Fruit fly (Drosophila melanogaster): ENCODE results near the gene Tsp5D.

The Tsp5D gene

dm6 chrX:6024638-6025037 is 50.0 kb downstream of the Tsp5D start (continued):
- TF ChIP-seq CG11762 (GFP tag; optimal IDR thresholded peaks at IDR 0.05; ENCODE audit: insufficient read depth): peak; percentile 35
- TF ChIP-seq Eip75B (GFP tag; optimal IDR thresholded peaks at IDR 0.05): peak; percentile 44
- peak; percentile 66 for TF ChIP-seq pdm3 (GFP tag; optimal IDR thresholded peaks at IDR 0.05)
- peak in 1 of 2 experiments; percentile 66 for TF ChIP-seq ss (GFP tag; optimal IDR thresholded peaks at IDR 0.05)
- TF ChIP-seq CG11294 (GFP tag; IDR thresholded peaks at IDR 0.05): no peak
- peak; percentile 77 for TF ChIP-seq cyc (GFP tag; optimal IDR thresholded peaks at IDR 0.05)
- peak; percentile 59 for TF ChIP-seq CG1621 (tag; optimal IDR thresholded peaks at IDR 0.05)
- TF ChIP-seq Met (GFP tag; optimal IDR thresholded peaks at IDR 0.05): peak; percentile 80
- TF ChIP-seq salr (GFP tag; optimal IDR thresholded peaks at IDR 0.05): peak; percentile 6 to 39
- peak; percentile 74 for TF ChIP-seq esn (GFP tag; optimal IDR thresholded peaks at IDR 0.05)
- TF ChIP-seq CG6854 (GFP tag; optimal IDR thresholded peaks at IDR 0.05): peak; percentile 73
- peak; percentile 55 for TF ChIP-seq net (GFP tag; optimal IDR thresholded peaks at IDR 0.05)
- no peak for TF ChIP-seq CG32006 (GFP tag; optimal IDR thresholded peaks at IDR 0.05)
- peak; percentile 63 for TF ChIP-seq CG34406 (GFP tag; optimal IDR thresholded peaks at IDR 0.05)
- TF ChIP-seq CG3919 (GFP tag; optimal IDR thresholded peaks at IDR 0.05): peak; percentile 66
- peak; percentile 77 for TF ChIP-seq CG6792 (GFP tag; optimal IDR thresholded peaks at IDR 0.05)
- no peak for TF ChIP-seq dac (GFP tag; optimal IDR thresholded peaks at IDR 0.05)
- peak; percentile 56 for TF ChIP-seq OdsH (GFP tag; optimal IDR thresholded peaks at IDR 0.05)

DNA sequence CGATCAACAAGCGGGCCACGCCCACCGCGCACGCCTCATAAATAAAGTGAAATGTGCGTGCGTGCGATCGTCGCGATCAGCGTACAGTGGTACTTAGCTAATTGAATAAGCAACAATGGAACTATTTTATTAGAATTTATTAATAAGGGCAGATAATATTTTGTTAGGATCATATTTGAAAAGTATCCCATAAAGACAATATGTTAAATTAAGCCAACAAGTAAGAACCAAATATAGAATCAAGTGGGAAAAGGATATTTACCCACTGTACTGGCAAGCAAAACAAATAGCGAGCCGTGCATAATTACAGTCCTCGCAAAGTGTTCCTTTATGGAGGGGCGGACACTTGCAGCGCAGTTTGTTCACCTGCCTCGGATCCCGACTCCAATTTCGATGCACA is 52.6 kb downstream of the Tsp5D start:
- TF ChIP-seq CG6854 (GFP tag; optimal IDR thresholded peaks at IDR 0.05): no peak
- peak; percentile 90 for TF ChIP-seq svp (GFP tag)
- TF ChIP-seq esn (GFP tag; optimal IDR thresholded peaks at IDR 0.05): peak; percentile 67
- TF ChIP-seq acj6 (GFP tag; optimal IDR thresholded peaks at IDR 0.05): peak; percentile 37
- peak; percentile 62 for TF ChIP-seq CG3032 (tag; optimal IDR thresholded peaks at IDR 0.05)
- 0 out of 2 replicates have a peak, but pooled peaks have one; percentile 10 for TF ChIP-seq Gug (GFP tag; IDR thresholded peaks at IDR 0.05)
- peak; percentile 22 for TF ChIP-seq CG7368 (GFP tag; optimal IDR thresholded peaks at IDR 0.05)
- TF ChIP-seq CG6792 (GFP tag; optimal IDR thresholded peaks at IDR 0.05): peak; percentile 62
- TF ChIP-seq Ets21C (GFP tag; optimal IDR thresholded peaks at IDR 0.05): peak; percentile 57
- no peak for TF ChIP-seq CG11294 (GFP tag; IDR thresholded peaks at IDR 0.05)
- TF ChIP-seq CG32006 (GFP tag; optimal IDR thresholded peaks at IDR 0.05): peak; percentile 58
- peak; percentile 54 for TF ChIP-seq cyc (GFP tag; optimal IDR thresholded peaks at IDR 0.05)
- TF ChIP-seq Sox14 (GFP tag; optimal IDR thresholded peaks at IDR 0.05): peak; percentile 63
- peak; percentile 43 for TF ChIP-seq fd59A (GFP tag; optimal IDR thresholded peaks at IDR 0.05)
- TF ChIP-seq Eip93F (GFP tag; optimal IDR thresholded peaks at IDR 0.05): no peak
- peak; percentile 33 for TF ChIP-seq vri (GFP tag; optimal IDR thresholded peaks at IDR 0.05)
- peak; percentile 72 for TF ChIP-seq lz (GFP tag; optimal IDR thresholded peaks at IDR 0.05)
- peak; percentile 63 for TF ChIP-seq CG6163 (GFP tag; IDR thresholded peaks at IDR 0.05)
- peak; percentile 56 for TF ChIP-seq CG8632 (GFP tag; optimal IDR thresholded peaks at IDR 0.05)
- no peak for TF ChIP-seq CG6276 (GFP tag; optimal IDR thresholded peaks at IDR 0.05)
- no peak for TF ChIP-seq Hr38 (GFP tag; optimal IDR thresholded peaks at IDR 0.05)
- TF ChIP-seq achi (GFP tag; optimal IDR thresholded peaks at IDR 0.05): peak; percentile 57
- TF ChIP-seq Sox15 (GFP tag; optimal IDR thresholded peaks at IDR 0.05): peak; percentile 18
- TF ChIP-seq Sox102F (GFP tag; optimal IDR thresholded peaks at IDR 0.05): peak; percentile 65
- TF ChIP-seq CG10631 (GFP tag; optimal IDR thresholded peaks at IDR 0.05): peak; percentile 59
- TF ChIP-seq CG8119 (GFP tag; IDR thresholded peaks at IDR 0.05): peak; percentile 61; the same call in 2 of the 3 replicates
- TF ChIP-seq CG8319 (GFP tag; optimal IDR thresholded peaks at IDR 0.05): peak; percentile 10
- no peak for TF ChIP-seq fkh (GFP tag; optimal IDR thresholded peaks at IDR 0.05)
- TF ChIP-seq Ets96B (tag; optimal IDR thresholded peaks at IDR 0.05): peak; percentile 49
- TF ChIP-seq CG11762 (GFP tag; optimal IDR thresholded peaks at IDR 0.05; ENCODE audit: insufficient read depth): peak; percentile 3
- TF ChIP-seq dsx (GFP tag; optimal IDR thresholded peaks at IDR 0.05; ENCODE audit: poor library complexity, severe bottlenecking): peak; percentile 41
- peak; percentile 78 for TF ChIP-seq Met (GFP tag; optimal IDR thresholded peaks at IDR 0.05)
- peak; percentile 55 to 90 for TF ChIP-seq ss (GFP tag; optimal IDR thresholded peaks at IDR 0.05)
- TF ChIP-seq CG10669 (GFP tag; optimal IDR thresholded peaks at IDR 0.05): peak; percentile 49
- TF ChIP-seq CG9139 (GFP tag; optimal IDR thresholded peaks at IDR 0.05): no peak
- TF ChIP-seq CG1621 (tag; optimal IDR thresholded peaks at IDR 0.05): peak; percentile 43
- peak; percentile 60 for TF ChIP-seq pdm3 (GFP tag; optimal IDR thresholded peaks at IDR 0.05)
- no peak for TF ChIP-seq CG4318 (GFP tag; optimal IDR thresholded peaks at IDR 0.05)
- TF ChIP-seq spab (GFP tag; optimal IDR thresholded peaks at IDR 0.05): peak; percentile 41
- peak; percentile 6 for TF ChIP-seq net (GFP tag; optimal IDR thresholded peaks at IDR 0.05)
- peak; percentile 21 to 34 for TF ChIP-seq salr (GFP tag; optimal IDR thresholded peaks at IDR 0.05)
- peak; percentile 63 for TF ChIP-seq CG31627 (GFP tag; optimal IDR thresholded peaks at IDR 0.05)
- TF ChIP-seq Eip75B (GFP tag; optimal IDR thresholded peaks at IDR 0.05): peak; percentile 59
- no peak for TF ChIP-seq dac (GFP tag; optimal IDR thresholded peaks at IDR 0.05)

Measured in whole organism, prepupa.